Worm (Caenorhabditis elegans) whole organism, midembryonic: ENCODE measurements around the gene isp-1.

Source experiments
- T22C8.4 ChIP-seq: fragments of 200-800 bp; sonication (Bioruptor generic); IDR thresholded peaks from 2 replicates; pipeline ENCODE4 v1.3.6; 2022; ENCODE audit warnings: missing genetic modification characterization, missing compliant biosample characterization
- cog-1 ChIP-seq: sonication (generic microtip); optimal IDR thresholded peaks from 2 replicates; lab custom pipeline; 2016; ENCODE audit warnings: missing genetic modification characterization, missing compliant biosample characterization
- flt-1 ChIP-seq: fragments of 200-800 bp; sonication (Bioruptor generic); IDR thresholded peaks from 2 replicates; pipeline ENCODE4 v1.3.6; 2022; ENCODE audit warnings: missing genetic modification characterization, missing compliant biosample characterization
- klf-2 ChIP-seq: fragments of 200-800 bp; sonication (Bioruptor generic); conservative IDR thresholded peaks from 2 replicates; pipeline ENCODE4 v1.3.6; 2022; ENCODE audit warnings: missing genetic modification reagents, missing genetic modification characterization, missing compliant biosample characterization
- med-1 ChIP-seq: sonication (generic microtip); optimal IDR thresholded peaks from 2 replicates; lab custom pipeline; 2017; ENCODE audit warnings: missing genetic modification characterization, mild to moderate bottlenecking, missing compliant biosample characterization, antibody characterized with exemption, missing genetic modification reagents; ENCODE audit not compliant: insufficient read depth
- ref-1 ChIP-seq: fragments of 200-800 bp; sonication (Bioruptor generic); conservative IDR thresholded peaks from 2 replicates; pipeline ENCODE4 v1.3.6; 2022; ENCODE audit warnings: missing genetic modification reagents, missing genetic modification characterization, missing compliant biosample characterization
- tab-1 ChIP-seq: fragments of 200-800 bp; sonication (Bioruptor generic); IDR thresholded peaks from 2 replicates; pipeline ENCODE4 v1.3.6; 2022; ENCODE audit warnings: missing genetic modification characterization, missing compliant biosample characterization
- ztf-23 ChIP-seq: fragments of 200-800 bp; sonication (Bioruptor generic); IDR thresholded peaks from 2 replicates; pipeline ENCODE4 v1.3.6; 2022; ENCODE audit warnings: missing genetic modification reagents, missing genetic modification characterization, missing compliant biosample characterization
- ztf-29 ChIP-seq: fragments of 200-800 bp; sonication (Bioruptor generic); IDR thresholded peaks from 2 replicates; pipeline ENCODE4 v1.3.6; 2022; ENCODE audit warnings: missing genetic modification reagents, missing genetic modification characterization, missing compliant biosample characterization

ce11 chrIV:8107502-8107901 is 28.4 kb downstream of the isp-1 start, which contains the start of gene rabs-5:
- no peak for TF ChIP-seq med-1 (GFP tag; lab: Kevin White, UChicago)
- no peak for TF ChIP-seq ztf-23 (GFP tag; lab: Robert Waterston, UW)
- TF ChIP-seq flt-1 (GFP tag; lab: Robert Waterston, UW), result no peak
- TF ChIP-seq klf-2 (GFP tag; lab: Robert Waterston, UW), result no peak
- no peak for TF ChIP-seq ztf-29
- no peak for TF ChIP-seq tab-1 (GFP tag; lab: Robert Waterston, UW)
- TF ChIP-seq cog-1, result no peak
- TF ChIP-seq T22C8.4 (GFP tag; lab: Robert Waterston, UW), result no peak
- no peak for TF ChIP-seq ref-1 (GFP tag; lab: Robert Waterston, UW)
